Fruit fly (Drosophila melanogaster): Measurements from ENCODE around the gene dind.

dm6 chr3R:18680332-18680731 is 3.0 kb upstream of the dind start, which contains the start of the genes CG46318 and ChT:
- no peak for TF ChIP-seq psq (GFP tag; optimal IDR thresholded peaks at IDR 0.05)
- TF ChIP-seq CG9705 (GFP tag; optimal IDR thresholded peaks at IDR 0.05), result no peak
- no peak for TF ChIP-seq brk (GFP tag; optimal IDR thresholded peaks at IDR 0.05)
- TF ChIP-seq usp (GFP tag; optimal IDR thresholded peaks at IDR 0.05), result no peak
- TF ChIP-seq Dfd (GFP tag; optimal IDR thresholded peaks at IDR 0.05), result no peak
- TF ChIP-seq Abd-B (GFP tag; optimal IDR thresholded peaks at IDR 0.05), result no peak
- no peak for TF ChIP-seq Hr78 (GFP tag; optimal IDR thresholded peaks at IDR 0.05)
- TF ChIP-seq dmrt93B (GFP tag; optimal IDR thresholded peaks at IDR 0.05), result no peak
